Fruit fly (Drosophila melanogaster): Measurements from ENCODE around the gene wac.

wac gene

DNA sequence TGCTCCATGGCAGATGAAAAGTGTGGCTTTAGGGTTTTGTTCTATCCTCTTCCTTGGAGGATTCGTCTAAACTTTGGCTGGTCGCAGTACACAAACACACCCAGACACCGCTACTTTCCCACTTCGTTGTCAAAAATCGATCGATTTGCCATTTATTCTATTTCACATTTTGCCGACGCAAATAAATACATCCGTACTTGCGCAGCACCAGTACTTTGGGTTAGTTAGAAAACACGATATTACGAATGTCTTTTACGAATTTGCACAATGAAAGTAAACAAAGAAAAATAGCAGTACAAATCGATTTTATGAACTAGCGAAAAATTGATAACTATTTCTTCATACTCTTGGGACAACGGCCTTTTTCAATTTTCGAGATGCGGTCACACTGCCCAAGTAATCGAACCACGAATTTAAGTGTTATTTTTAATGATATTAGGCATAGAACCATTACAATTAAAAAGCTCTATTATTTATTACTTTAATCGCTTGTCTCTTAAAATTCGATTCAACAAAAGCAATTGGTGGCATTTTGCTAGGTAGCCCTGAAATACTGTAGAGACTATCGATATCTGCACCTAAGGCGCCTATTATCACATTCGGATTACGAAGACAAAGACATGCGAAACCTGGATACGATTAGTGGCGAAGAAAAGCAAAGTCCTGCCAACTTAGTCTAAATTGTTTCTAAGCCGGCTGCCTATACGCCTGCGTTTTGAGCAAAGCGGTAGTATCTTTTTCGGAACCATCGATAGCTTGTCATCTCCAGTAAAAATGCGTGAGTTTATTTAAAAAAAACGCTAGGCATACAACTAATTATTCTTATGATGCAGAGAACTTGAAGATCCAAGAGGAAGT lies at the start of gene wac, which contains the start of gene DIP2:
TSS of gene wac (plus strand) at position 559 of the 858 bp plus-strand sequence.
TSS of gene DIP2 (minus strand) at position 337 of the 858 bp plus-strand sequence.
- TF ChIP-seq gl (tag; optimal IDR thresholded peaks at IDR 0.05): no peak
- TF ChIP-seq CG8159 (tag; optimal IDR thresholded peaks at IDR 0.05): no peak
- no peak for TF ChIP-seq CG12605 (GFP tag; IDR thresholded peaks at IDR 0.05)
- no peak for TF ChIP-seq CG32121 (GFP tag; IDR thresholded peaks at IDR 0.05)
- TF ChIP-seq Pif1B (GFP tag; optimal IDR thresholded peaks at IDR 0.05): no peak
- TF ChIP-seq CG4496 (GFP tag; IDR thresholded peaks at IDR 0.05): no peak
- peak; percentile 39 for TF ChIP-seq Snoo (tag; optimal IDR thresholded peaks at IDR 0.05)
- no peak for TF ChIP-seq D1 (tag; optimal IDR thresholded peaks at IDR 0.05)
- TF ChIP-seq EcR (GFP tag; optimal IDR thresholded peaks at IDR 0.05): peak; percentile 55
- TF ChIP-seq fd96Ca (GFP tag; IDR thresholded peaks at IDR 0.05): peak; percentile 62; the same call in 2 of the 3 replicates
- TF ChIP-seq CG10348 (GFP tag; IDR thresholded peaks at IDR 0.05): no peak
- TF ChIP-seq Pif1A (GFP tag; optimal IDR thresholded peaks at IDR 0.05): no peak
- no peak for TF ChIP-seq CG13204 (GFP tag; optimal IDR thresholded peaks at IDR 0.05)
- peak; percentile 22 for TF ChIP-seq CG17806 (tag; optimal IDR thresholded peaks at IDR 0.05)
- TF ChIP-seq CG14655 (GFP tag; optimal IDR thresholded peaks at IDR 0.05): no peak
- TF ChIP-seq CG34367 (tag; optimal IDR thresholded peaks at IDR 0.05): no peak
- peak; percentile 46 for TF ChIP-seq Ets98B (GFP tag; IDR thresholded peaks at IDR 0.05)
- TF ChIP-seq CG9948 (tag; optimal IDR thresholded peaks at IDR 0.05): no peak
- TF ChIP-seq CG15710 (tag; optimal IDR thresholded peaks at IDR 0.05): peak; percentile 22
- no peak for TF ChIP-seq CG8301 (tag; optimal IDR thresholded peaks at IDR 0.05)
- TF ChIP-seq rn (GFP tag; IDR thresholded peaks at IDR 0.05): peak; percentile 40; the same call in 1 of the 2 replicates

DNA sequence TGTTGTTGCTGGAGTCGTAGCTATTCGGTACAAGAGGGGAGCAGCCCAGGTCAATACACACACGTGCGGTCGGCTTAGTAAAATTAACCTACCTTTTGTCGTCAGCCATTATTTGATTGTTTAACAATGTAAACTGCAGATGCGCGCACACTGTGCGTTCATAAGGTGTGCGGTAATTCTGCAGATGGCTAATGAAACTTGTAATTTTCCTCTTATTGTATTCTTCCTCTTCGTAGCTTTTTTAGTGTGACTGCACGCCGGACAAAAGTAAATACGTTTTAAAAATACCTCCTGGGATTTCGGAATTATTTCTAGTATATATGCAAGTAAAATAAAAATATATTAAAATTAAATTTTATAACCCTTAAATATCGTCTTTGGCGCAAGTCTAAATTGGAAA lies 46.8 kb upstream of the wac start, which contains the start of gene Prp4k:
TSS of gene Prp4k (minus strand) at position 258 of the 400 bp plus-strand sequence.
- TF ChIP-seq EcR (GFP tag; optimal IDR thresholded peaks at IDR 0.05) (peak; percentile 48), Snoo (tag; optimal IDR thresholded peaks at IDR 0.05) (no peak), CG15710 (tag; optimal IDR thresholded peaks at IDR 0.05) (no peak), CG8159 (tag; optimal IDR thresholded peaks at IDR 0.05) (no peak), CG4496 (GFP tag; IDR thresholded peaks at IDR 0.05) (0 out of 3 replicates have a peak, but pooled peaks have one; percentile 36)

DNA sequence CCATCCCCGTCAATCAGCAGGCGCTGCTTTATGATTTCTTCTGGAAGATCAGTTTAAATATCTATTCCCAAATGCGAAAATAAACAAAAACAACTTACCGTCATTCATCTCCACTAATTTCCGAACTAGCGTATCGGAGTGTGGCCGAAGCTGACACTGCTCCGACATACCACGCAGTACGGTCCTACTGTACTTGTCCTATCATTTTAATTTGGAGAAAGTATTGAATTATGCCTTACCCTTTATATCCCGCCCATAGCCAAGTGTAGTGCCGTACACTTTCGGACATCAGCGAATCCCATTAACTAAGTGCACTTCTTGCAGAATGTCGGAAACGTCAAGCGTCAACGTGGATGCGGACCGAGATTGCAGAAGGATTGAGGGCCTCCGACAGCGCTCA lies 45.5 kb upstream of the wac start, which contains the start of the genes thoc7 and Dis3l2:
TSS of gene thoc7 (minus strand) at position 168 of the 400 bp plus-strand sequence.
TSS of gene Dis3l2 (plus strand) at position 190 of the 400 bp plus-strand sequence.
- TF ChIP-seq gl (tag; optimal IDR thresholded peaks at IDR 0.05) (no peak), Snoo (tag; optimal IDR thresholded peaks at IDR 0.05) (no peak), CG10348 (GFP tag; IDR thresholded peaks at IDR 0.05) (no peak), Pif1B (GFP tag; optimal IDR thresholded peaks at IDR 0.05) (no peak), CG8301 (tag; optimal IDR thresholded peaks at IDR 0.05) (no peak), CG17806 (tag; optimal IDR thresholded peaks at IDR 0.05) (no peak), CG32121 (GFP tag; IDR thresholded peaks at IDR 0.05) (no peak), CG12605 (GFP tag; IDR thresholded peaks at IDR 0.05) (no peak), CG9948 (tag; optimal IDR thresholded peaks at IDR 0.05) (no peak), fd96Ca (GFP tag; IDR thresholded peaks at IDR 0.05) (no peak), Pif1A (GFP tag; optimal IDR thresholded peaks at IDR 0.05) (no peak)

DNA sequence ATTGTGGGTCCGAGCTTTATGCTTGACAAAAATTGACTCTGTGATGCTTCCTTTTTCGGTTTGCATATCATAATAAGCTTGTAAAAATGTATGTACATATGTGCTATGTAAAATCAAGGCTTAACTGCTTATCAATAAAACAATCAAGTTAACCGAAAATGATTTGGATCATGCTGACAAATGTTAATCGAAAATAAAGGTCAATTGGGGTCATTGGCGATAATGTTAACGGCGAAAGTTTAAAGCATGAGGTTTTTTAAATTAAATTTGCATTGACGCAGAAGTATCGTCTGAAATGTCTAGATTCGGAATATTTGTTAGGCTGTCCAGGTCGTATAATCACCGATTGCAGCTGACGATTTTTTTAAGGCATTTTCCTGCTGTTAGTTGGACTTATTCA lies 41.7 kb upstream of the wac start, which contains the start of gene Kaz1-ORFB:
TSS of gene Kaz1-ORFB (plus strand) at position 301 of the 400 bp plus-strand sequence.
- TF ChIP-seq CG4496 (GFP tag; IDR thresholded peaks at IDR 0.05) (no peak), Pif1A (GFP tag; optimal IDR thresholded peaks at IDR 0.05) (no peak), CG14655 (GFP tag; optimal IDR thresholded peaks at IDR 0.05) (no peak), CG17806 (tag; optimal IDR thresholded peaks at IDR 0.05) (no peak), fd96Ca (GFP tag; IDR thresholded peaks at IDR 0.05) (no peak), CG34367 (tag; optimal IDR thresholded peaks at IDR 0.05) (no peak), Snoo (tag; optimal IDR thresholded peaks at IDR 0.05) (no peak), rn (GFP tag; IDR thresholded peaks at IDR 0.05) (no peak), CG32121 (GFP tag; IDR thresholded peaks at IDR 0.05) (no peak)

DNA sequence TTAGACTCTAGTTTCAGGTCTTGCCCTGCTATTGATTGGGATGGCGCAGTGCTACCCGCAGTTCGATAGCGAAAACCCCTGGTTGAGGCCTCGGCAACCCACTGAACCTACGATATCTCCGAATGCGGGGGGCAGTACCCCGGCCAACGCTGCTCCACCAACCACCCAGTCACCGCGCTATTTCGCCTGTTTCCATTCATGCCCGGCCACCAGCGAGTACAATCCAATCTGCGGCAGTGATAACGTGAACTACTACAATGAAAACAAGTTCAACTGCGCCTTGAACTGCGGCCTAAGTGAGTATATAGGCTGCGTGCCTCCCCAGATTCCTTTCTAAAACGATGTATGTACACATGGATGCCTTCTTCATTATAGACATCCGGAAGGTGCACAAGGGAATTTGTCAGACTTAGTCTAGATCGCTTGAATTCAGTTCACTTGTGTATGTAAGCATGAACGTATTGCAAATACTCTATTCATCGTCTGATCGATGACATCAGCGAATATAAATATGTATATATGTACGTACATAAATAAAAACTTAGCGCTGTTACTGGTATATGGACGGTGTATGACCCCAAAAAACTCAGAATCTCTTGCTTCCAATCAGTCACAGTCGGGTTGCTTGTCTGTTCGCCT lies 40.4 kb upstream of the wac start, which contains the start of gene CG13877:
TSS of gene CG13877 (plus strand) at position 589 of the 639 bp plus-strand sequence.
- TF ChIP-seq CG12605 (GFP tag; IDR thresholded peaks at IDR 0.05) (no peak), EcR (GFP tag; optimal IDR thresholded peaks at IDR 0.05) (peak; percentile 50)
